Worm (Caenorhabditis elegans) whole organism, L1 larva: ENCODE measurements around the gene gmeb-1.

ENCODE experiments used
- C04F5.9 ChIP-seq: sonication (generic microtip); optimal IDR thresholded peaks from 2 replicates; lab custom pipeline; 2016; ENCODE audit warnings: missing genetic modification characterization, missing compliant biosample characterization
- C34B4.2 ChIP-seq: sonication (generic microtip); optimal IDR thresholded peaks from 2 replicates; lab custom pipeline; 2017; ENCODE audit warnings: mild to moderate bottlenecking, missing genetic modification characterization, missing compliant biosample characterization
- F16B12.6 ChIP-seq: fragments of 150-350 bp; optimal IDR thresholded peaks from 2 replicates; lab custom pipeline; 2014; ENCODE audit warnings: missing biosample characterization, missing genetic modification characterization
- alr-1 ChIP-seq: fragments of 200-800 bp; sonication (Bioruptor generic); optimal IDR thresholded peaks from 2 replicates; lab custom pipeline; 2018; ENCODE audit warnings: borderline replicate concordance, mild to moderate bottlenecking, missing genetic modification characterization, missing compliant biosample characterization
- aly-2 ChIP-seq: fragments of 150-350 bp; optimal IDR thresholded peaks from 2 replicates; lab custom pipeline; 2014; ENCODE audit warnings: missing biosample characterization, missing genetic modification characterization
- blmp-1 ChIP-seq: fragments of 150-350 bp; optimal IDR thresholded peaks from 2 replicates; lab custom pipeline; 2014; ENCODE audit warnings: missing biosample characterization, missing genetic modification characterization
- ceh-63 ChIP-seq: fragments of 200-800 bp; sonication (Bioruptor generic); optimal IDR thresholded peaks from 2 replicates; lab custom pipeline; 2018; ENCODE audit warnings: mild to moderate bottlenecking, missing genetic modification characterization, missing compliant biosample characterization
- ceh-90 ChIP-seq: sonication (generic microtip); optimal IDR thresholded peaks from 2 replicates; lab custom pipeline; 2016; ENCODE audit warnings: missing genetic modification characterization, missing compliant biosample characterization
- ces-1 ChIP-seq: fragments of 150-350 bp; optimal IDR thresholded peaks from 2 replicates; lab custom pipeline; 2014; ENCODE audit warnings: missing biosample characterization, missing genetic modification reagents, missing genetic modification characterization
- efl-3 ChIP-seq: fragments of 200-800 bp; sonication (Bioruptor generic); optimal IDR thresholded peaks from 2 replicates; lab custom pipeline; 2018; ENCODE audit warnings: mild to moderate bottlenecking, missing genetic modification characterization, missing compliant biosample characterization
- ets-5 ChIP-seq: fragments of 200-800 bp; sonication (Bioruptor generic); IDR thresholded peaks from 2 replicates; pipeline ENCODE4 v1.3.6; 2022; ENCODE audit warnings: missing genetic modification characterization, missing compliant biosample characterization
- fkh-10 ChIP-seq: sonication (generic microtip); optimal IDR thresholded peaks from 2 replicates; lab custom pipeline; 2017; ENCODE audit warnings: missing biosample characterization, missing genetic modification reagents, missing genetic modification characterization
- hlh-4 ChIP-seq: sonication (generic microtip); optimal IDR thresholded peaks from 2 replicates; lab custom pipeline; 2016; ENCODE audit warnings: mild to moderate bottlenecking, missing genetic modification characterization, missing compliant biosample characterization
- hpl-2 ChIP-seq: fragments of 150-350 bp; optimal IDR thresholded peaks from 2 replicates; lab custom pipeline; 2014; ENCODE audit warnings: missing biosample characterization, missing genetic modification reagents, missing genetic modification characterization
- irx-1 ChIP-seq: sonication (generic microtip); optimal IDR thresholded peaks from 2 replicates; lab custom pipeline; 2016; ENCODE audit warnings: missing genetic modification characterization, missing compliant biosample characterization
- jun-1 ChIP-seq: fragments of 150-350 bp; optimal IDR thresholded peaks from 2 replicates; lab custom pipeline; 2014; ENCODE audit warnings: missing biosample characterization, missing genetic modification reagents, missing genetic modification characterization
- lin-13 ChIP-seq: fragments of 150-350 bp; optimal IDR thresholded peaks from 2 replicates; lab custom pipeline; 2014; ENCODE audit warnings: missing biosample characterization, missing genetic modification reagents, missing genetic modification characterization
- lin-14 ChIP-seq: fragments of 200-800 bp; sonication (Bioruptor generic); optimal IDR thresholded peaks from 2 replicates; lab custom pipeline; 2018; ENCODE audit warnings: mild to moderate bottlenecking, missing genetic modification characterization, moderate library complexity, missing compliant biosample characterization
- lir-3 ChIP-seq: sonication (generic microtip); optimal IDR thresholded peaks from 2 replicates; lab custom pipeline; 2016; ENCODE audit warnings: mild to moderate bottlenecking, missing genetic modification characterization, moderate library complexity, missing compliant biosample characterization; ENCODE audit not compliant: poor library complexity
- mab-9 ChIP-seq: fragments of 200-800 bp; sonication (Bioruptor generic); IDR thresholded peaks from 2 replicates; pipeline ENCODE4 v1.3.6; 2022; ENCODE audit warnings: missing genetic modification reagents, missing genetic modification characterization, missing compliant biosample characterization
- mdl-1 ChIP-seq, 2 experiments: fragments of 150-350 bp; optimal IDR thresholded peaks; 2 replicates each; lab custom pipeline; 2014 to 2017; ENCODE audit warnings: missing biosample characterization in 2 of 2, missing genetic modification characterization in 2 of 2, inconsistent platforms in 1 of 2
- mef-2 ChIP-seq: fragments of 150-350 bp; optimal IDR thresholded peaks from 2 replicates; lab custom pipeline; 2014; ENCODE audit warnings: missing biosample characterization, missing genetic modification characterization
- mep-1 ChIP-seq: fragments of 150-350 bp; optimal IDR thresholded peaks from 2 replicates; lab custom pipeline; 2014; ENCODE audit warnings: missing biosample characterization, missing genetic modification characterization
- nhr-11 ChIP-seq: fragments of 150-350 bp; optimal IDR thresholded peaks from 2 replicates; lab custom pipeline; 2014; ENCODE audit warnings: missing biosample characterization, missing genetic modification characterization
- nhr-12 ChIP-seq: sonication (generic microtip); optimal IDR thresholded peaks from 2 replicates; lab custom pipeline; 2017; ENCODE audit warnings: missing biosample characterization, missing genetic modification characterization
- nhr-19 ChIP-seq: fragments of 200-800 bp; sonication (Bioruptor generic); conservative IDR thresholded peaks from 2 replicates; pipeline ENCODE4 v1.3.6; 2022; ENCODE audit warnings: missing genetic modification characterization, missing compliant biosample characterization
- nhr-237 ChIP-seq: fragments of 150-350 bp; optimal IDR thresholded peaks from 2 replicates; lab custom pipeline; 2014; ENCODE audit warnings: missing biosample characterization, missing genetic modification characterization
- nhr-77 ChIP-seq: fragments of 150-350 bp; optimal IDR thresholded peaks from 2 replicates; lab custom pipeline; 2014; ENCODE audit warnings: missing biosample characterization, missing genetic modification characterization
- nhr-84 ChIP-seq: sonication (generic microtip); optimal IDR thresholded peaks from 2 replicates; lab custom pipeline; 2017; ENCODE audit warnings: missing biosample characterization, missing genetic modification characterization
- nhr-85 ChIP-seq: sonication (generic microtip); peaks from one replicate; lab custom pipeline; 2016; ENCODE audit warnings: missing genetic modification characterization, inconsistent platforms, missing compliant biosample characterization
- nhr-90 ChIP-seq: sonication (generic microtip); optimal IDR thresholded peaks from 2 replicates; lab custom pipeline; 2016; ENCODE audit warnings: mild to moderate bottlenecking, missing genetic modification characterization, missing compliant biosample characterization; ENCODE audit not compliant: poor library complexity
- pag-3 ChIP-seq: sonication (generic microtip); optimal IDR thresholded peaks from 2 replicates; lab custom pipeline; 2017; ENCODE audit warnings: missing genetic modification characterization, mild to moderate bottlenecking, missing compliant biosample characterization, antibody characterized with exemption, borderline replicate concordance; ENCODE audit not compliant: insufficient read depth
- pax-3 ChIP-seq: fragments of 200-800 bp; sonication (Bioruptor generic); optimal IDR thresholded peaks from 2 replicates; lab custom pipeline; 2018; ENCODE audit warnings: mild to moderate bottlenecking, missing genetic modification characterization, moderate library complexity, missing compliant biosample characterization
- pqm-1 ChIP-seq: sonication (generic microtip); optimal IDR thresholded peaks from 3 replicates; lab custom pipeline; 2017; ENCODE audit warnings: missing biosample characterization, missing genetic modification characterization
- rnt-1 ChIP-seq: sonication (generic microtip); optimal IDR thresholded peaks from 2 replicates; lab custom pipeline; 2016; ENCODE audit warnings: mild to moderate bottlenecking, missing genetic modification characterization, moderate library complexity, missing compliant biosample characterization
- skn-1 ChIP-seq: fragments of 150-350 bp; optimal IDR thresholded peaks from 2 replicates; lab custom pipeline; 2014; ENCODE audit warnings: missing biosample characterization, missing genetic modification characterization
- snu-23 ChIP-seq: sonication (generic microtip); optimal IDR thresholded peaks from 2 replicates; lab custom pipeline; 2016; ENCODE audit warnings: missing genetic modification characterization, missing compliant biosample characterization
- swsn-7 ChIP-seq: sonication (generic microtip); optimal IDR thresholded peaks from 2 replicates; lab custom pipeline; 2016; ENCODE audit warnings: missing genetic modification characterization, missing compliant biosample characterization
- unc-130 ChIP-seq: fragments of 150-350 bp; optimal IDR thresholded peaks from 2 replicates; lab custom pipeline; 2017; ENCODE audit warnings: missing biosample characterization, missing genetic modification characterization, inconsistent platforms
- unc-30 ChIP-seq: sonication (generic microtip); optimal IDR thresholded peaks from 2 replicates; lab custom pipeline; 2017; ENCODE audit warnings: missing biosample characterization, missing genetic modification characterization
- unc-62 ChIP-seq: fragments of 150-350 bp; optimal IDR thresholded peaks from 2 replicates; lab custom pipeline; 2014; ENCODE audit warnings: missing biosample characterization, missing genetic modification reagents, missing genetic modification characterization
- unc-98 ChIP-seq: fragments of 200-800 bp; sonication (Bioruptor generic); IDR thresholded peaks from 2 replicates; pipeline ENCODE4 v1.3.6; 2022; ENCODE audit warnings: missing genetic modification characterization, missing compliant biosample characterization
- vab-15 ChIP-seq: sonication (generic microtip); optimal IDR thresholded peaks from 2 replicates; lab custom pipeline; 2017; ENCODE audit warnings: missing genotype, mild to moderate bottlenecking, missing genetic modification characterization, missing compliant biosample characterization
- zag-1 ChIP-seq: fragments of 150-350 bp; optimal IDR thresholded peaks from 2 replicates; lab custom pipeline; 2014; ENCODE audit warnings: missing biosample characterization, missing genetic modification characterization
- zip-4 ChIP-seq: fragments of 200-800 bp; sonication (Bioruptor generic); optimal IDR thresholded peaks from 2 replicates; lab custom pipeline; 2018; ENCODE audit warnings: mild to moderate bottlenecking, missing genetic modification characterization, moderate library complexity, missing compliant biosample characterization

gmeb-1 gene

DNA sequence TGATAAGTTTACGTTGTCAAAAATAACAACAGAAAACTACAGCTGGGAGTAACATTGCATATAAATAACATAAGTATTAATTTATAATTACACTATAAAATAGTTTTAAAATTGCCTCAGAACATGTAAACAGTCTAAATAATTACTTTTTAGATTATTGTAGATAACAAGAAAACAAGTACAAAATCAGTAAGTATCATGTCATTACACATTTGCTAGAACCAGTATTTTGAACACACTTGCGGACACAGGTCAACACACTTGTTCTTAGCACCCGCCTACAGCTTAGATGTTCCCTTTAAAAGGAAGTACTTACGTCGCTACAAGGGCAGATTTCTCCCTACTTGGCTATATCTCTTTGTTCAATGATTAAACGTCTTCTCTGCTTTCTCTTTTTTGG lies 14.6 kb downstream of the gmeb-1 start, which contains the start of gene F23F1.2:
TSS of gene F23F1.2 (plus strand) at position 301 of the 400 bp plus-strand sequence.
- TF ChIP-seq unc-62 (GFP tag; lab: Kevin White, UChicago) = no peak
- TF ChIP-seq ceh-90 (tag; lab: Kevin White, UChicago) = no peak
- no peak for TF ChIP-seq swsn-7 (tag; lab: Kevin White, UChicago)
- no peak for TF ChIP-seq mab-9 (GFP tag; lab: Robert Waterston, UW)
- no peak for TF ChIP-seq nhr-237
- TF ChIP-seq nhr-90 (tag; lab: Kevin White, UChicago) = no peak
- TF ChIP-seq vab-15 = no peak
- TF ChIP-seq lin-14 = no peak
- no peak for TF ChIP-seq ces-1 (GFP tag; lab: Kevin White, UChicago)
- TF ChIP-seq ceh-63 (GFP tag; lab: Kevin White, UChicago) = no peak
- no peak for TF ChIP-seq jun-1 (tag; lab: Kevin White, UChicago)
- no peak for TF ChIP-seq ets-5 (GFP tag; lab: Robert Waterston, UW)
- TF ChIP-seq hpl-2 (GFP tag; lab: Kevin White, UChicago) = no peak
- TF ChIP-seq skn-1 (tag; lab: Kevin White, UChicago) = no peak
- no peak for TF ChIP-seq C34B4.2 (tag; lab: Kevin White, UChicago)
- no peak for TF ChIP-seq pag-3 (tag; lab: Kevin White, UChicago)

DNA sequence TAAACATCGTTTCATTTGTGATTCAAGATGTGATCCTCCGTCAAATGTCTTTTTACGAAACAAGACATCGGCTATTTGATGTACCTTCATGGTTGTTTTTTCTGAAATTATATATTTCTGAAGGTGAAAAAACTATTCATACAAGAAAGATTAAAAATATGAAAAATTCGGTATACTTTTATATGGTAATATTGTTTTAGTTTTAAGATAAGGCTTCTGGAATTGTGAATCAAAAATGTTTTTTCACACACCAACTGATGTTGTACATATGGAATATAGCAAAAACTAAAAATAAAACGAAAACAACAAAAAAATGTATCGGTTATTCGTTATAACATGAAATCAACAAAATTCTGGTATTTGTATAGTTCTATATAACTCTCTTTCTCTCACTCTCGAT lies 17.9 kb downstream of the gmeb-1 start, which contains the start of gene F23F1.6:
TSS of gene F23F1.6 (minus strand) at position 101 of the 400 bp plus-strand sequence.
- TF ChIP-seq irx-1 (tag; lab: Kevin White, UChicago) (no peak), aly-2 (tag; lab: Kevin White, UChicago) (no peak), nhr-237 (no peak), fkh-10 (GFP tag; lab: Kevin White, UChicago) (no peak), efl-3 (GFP tag; lab: Kevin White, UChicago) (no peak), blmp-1 (tag; lab: Kevin White, UChicago) (no peak), mep-1 (tag; lab: Kevin White, UChicago) (no peak), nhr-77 (tag; lab: Kevin White, UChicago) (no peak), lin-13 (no peak)

DNA sequence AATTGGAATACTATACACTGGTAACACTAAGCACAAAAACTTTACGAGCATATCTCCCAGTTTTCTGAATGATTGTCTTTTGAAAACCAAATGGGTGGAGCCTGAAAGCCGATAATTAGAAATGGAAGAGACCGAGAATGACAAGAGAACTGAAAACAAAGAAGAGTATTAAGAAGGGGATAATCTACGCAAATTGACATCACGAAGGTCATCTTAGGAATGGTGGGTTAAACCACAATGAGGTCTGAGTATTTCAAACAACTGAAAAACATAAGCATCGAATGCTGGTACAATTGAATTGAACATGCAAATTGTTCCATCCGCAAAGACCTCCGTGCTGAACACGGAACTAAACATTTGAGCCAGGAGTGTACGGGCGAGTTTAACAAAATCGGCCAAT lies 20.1 kb downstream of the gmeb-1 start, which contains the start of gene spp-24:
TSS of gene spp-24 (minus strand) at position 101 of the 400 bp plus-strand sequence.
- TF ChIP-seq nhr-85 (tag; lab: Kevin White, UChicago) (peak; percentile 61), mab-9 (GFP tag; lab: Robert Waterston, UW) (no peak; the same call in 1 of the 2 replicates), mef-2 (tag; lab: Kevin White, UChicago) (no peak), rnt-1 (no peak)

DNA sequence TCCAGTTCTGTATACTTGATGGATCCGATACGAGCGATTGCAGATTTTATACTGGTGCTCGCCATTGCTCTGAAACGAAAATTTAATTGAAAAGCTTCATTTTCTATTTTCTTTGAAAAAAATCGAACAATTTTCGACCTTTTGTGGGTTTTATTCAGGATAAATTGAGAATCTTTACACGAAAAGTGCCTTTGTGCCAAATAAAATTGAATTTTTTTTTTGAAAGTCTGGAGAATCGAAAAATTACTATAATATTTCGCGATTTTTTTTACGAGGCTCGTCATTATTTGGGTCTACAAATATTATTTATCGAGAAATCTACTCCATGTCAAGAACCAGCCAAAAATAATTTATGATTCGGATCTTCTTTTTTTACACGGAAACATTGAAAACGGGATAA lies 22.6 kb downstream of the gmeb-1 start, which contains the start of gene F23F1.10:
TSS of gene F23F1.10 (minus strand) at position 69 of the 400 bp plus-strand sequence.
- peak; percentile 48 for TF ChIP-seq aly-2 (tag; lab: Kevin White, UChicago)
- TF ChIP-seq alr-1 (tag; lab: Kevin White, UChicago) = no peak

DNA sequence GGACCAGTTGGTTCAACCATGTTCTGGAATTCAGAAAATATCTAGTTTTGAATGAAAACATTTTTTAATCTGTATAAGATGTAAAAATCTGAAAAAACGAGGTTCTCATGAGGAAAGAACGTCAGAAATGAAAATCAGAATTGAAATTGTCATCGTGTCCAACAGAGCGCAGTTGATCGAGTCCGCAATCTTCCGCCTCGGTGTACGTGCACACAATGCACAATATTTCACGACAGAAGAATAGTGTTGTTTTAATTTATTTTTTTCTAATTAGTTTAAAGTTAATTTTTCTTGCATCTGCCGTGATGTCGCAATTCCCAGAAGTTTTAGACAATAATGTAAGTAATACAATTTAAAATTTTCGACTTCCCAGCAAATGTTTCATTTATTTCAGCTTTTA lies 24.3 kb downstream of the gmeb-1 start, which contains the start of gene nfyc-1:
TSS of gene nfyc-1 (plus strand) at position 268 of the 400 bp plus-strand sequence.
- TF ChIP-seq blmp-1 (tag; lab: Kevin White, UChicago) = peak; percentile 74
- TF ChIP-seq nhr-12 (tag; lab: Kevin White, UChicago) = no peak
- TF ChIP-seq zag-1 (tag; lab: Kevin White, UChicago) = no peak
- TF ChIP-seq snu-23 = peak; percentile 83
- peak in 1 of 2 experiments; percentile 73 for TF ChIP-seq mdl-1 (tag; optimal IDR thresholded peaks at IDR 0.05; lab: Kevin White, UChicago)
- TF ChIP-seq C04F5.9 (tag; lab: Kevin White, UChicago) = peak; percentile 21
- TF ChIP-seq mep-1 (tag; lab: Kevin White, UChicago) = peak; percentile 92
- peak; percentile 95 for TF ChIP-seq F16B12.6 (tag; lab: Kevin White, UChicago)
- TF ChIP-seq unc-98 (GFP tag; lab: Robert Waterston, UW) = no peak
- TF ChIP-seq zip-4 (GFP tag; lab: Kevin White, UChicago) = no peak
- TF ChIP-seq skn-1 (tag; lab: Kevin White, UChicago) = peak; percentile 100
- no peak for TF ChIP-seq unc-30 (tag; lab: Kevin White, UChicago)
- no peak for TF ChIP-seq nhr-84 (tag; lab: Kevin White, UChicago)
- peak; percentile 23; the same call in 1 of the 2 replicates for TF ChIP-seq nhr-19 (GFP tag; lab: Robert Waterston, UW)
- no peak for TF ChIP-seq pax-3 (tag; lab: Kevin White, UChicago)
- no peak for TF ChIP-seq hlh-4 (tag; lab: Kevin White, UChicago)
- TF ChIP-seq pqm-1 (tag; lab: Kevin White, UChicago) = no peak
- no peak for TF ChIP-seq nhr-11 (tag; lab: Kevin White, UChicago)
- peak; percentile 89 for TF ChIP-seq unc-130
- TF ChIP-seq lir-3 = peak; percentile 4
- peak; percentile 22 for TF ChIP-seq irx-1 (tag; lab: Kevin White, UChicago)
- no peak for TF ChIP-seq mab-9 (GFP tag; lab: Robert Waterston, UW)
- TF ChIP-seq unc-62 (GFP tag; lab: Kevin White, UChicago) = no peak
